Worm (Caenorhabditis elegans): Measurements from ENCODE around the gene heh-1.
A peak's percentile ranks its signal among the peaks of the same experiment; 100 is the strongest.

The heh-1 gene

DNA sequence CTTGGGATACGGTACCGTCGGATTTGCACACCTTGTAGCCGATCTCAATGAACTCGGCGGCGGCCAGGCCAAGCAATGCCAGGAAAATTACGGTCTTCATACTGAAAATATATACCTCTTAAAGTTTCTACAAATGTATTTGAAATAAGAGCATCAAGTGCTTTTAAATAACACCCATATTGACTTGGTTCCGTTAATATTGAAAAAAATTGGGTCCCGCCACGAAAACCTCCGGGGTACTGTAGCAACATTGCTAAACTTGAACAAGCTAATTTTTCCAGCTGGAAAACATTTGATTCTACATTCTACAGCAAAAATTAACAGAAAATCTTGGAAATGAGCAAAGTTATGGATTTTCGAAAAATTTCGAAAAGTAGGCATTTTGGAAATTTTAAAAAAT, at the start of gene heh-1:
heh-1 (minus strand) TSS at position 101 of the 400 bp plus-strand sequence.
- no peak for TF ChIP-seq nhr-25 (tag; optimal IDR thresholded peaks at IDR 0.05)
- no peak for TF ChIP-seq mml-1 (tag; optimal IDR thresholded peaks at IDR 0.05)
- no peak for TF ChIP-seq nhr-237 (tag; optimal IDR thresholded peaks at IDR 0.05)
- TF ChIP-seq nhr-76 (tag; optimal IDR thresholded peaks at IDR 0.05), result no peak
- no peak for TF ChIP-seq ceh-9 (tag; optimal IDR thresholded peaks at IDR 0.05)
- TF ChIP-seq jun-1 (tag; optimal IDR thresholded peaks at IDR 0.05), result no peak
- TF ChIP-seq elt-3 (tag; optimal IDR thresholded peaks at IDR 0.05), result no peak
- TF ChIP-seq unc-39 (tag; optimal IDR thresholded peaks at IDR 0.05), result no peak
- TF ChIP-seq sea-2 (GFP tag; optimal IDR thresholded peaks at IDR 0.05), result no peak
- no peak for TF ChIP-seq daf-12 (tag; optimal IDR thresholded peaks at IDR 0.05)
- no peak for TF ChIP-seq nfya-1 (tag; optimal IDR thresholded peaks at IDR 0.05; ENCODE audit: insufficient read depth)
- no peak for TF ChIP-seq pqm-1 (tag; optimal IDR thresholded peaks at IDR 0.05)
- no peak for TF ChIP-seq tbx-2 (tag; optimal IDR thresholded peaks at IDR 0.05)
- TF ChIP-seq fkh-10 (GFP tag; optimal IDR thresholded peaks at IDR 0.05), result no peak
- no peak for TF ChIP-seq lin-15B (tag; optimal IDR thresholded peaks at IDR 0.05)
- TF ChIP-seq snpc-4 (tag; optimal IDR thresholded peaks at IDR 0.05), result no peak

DNA sequence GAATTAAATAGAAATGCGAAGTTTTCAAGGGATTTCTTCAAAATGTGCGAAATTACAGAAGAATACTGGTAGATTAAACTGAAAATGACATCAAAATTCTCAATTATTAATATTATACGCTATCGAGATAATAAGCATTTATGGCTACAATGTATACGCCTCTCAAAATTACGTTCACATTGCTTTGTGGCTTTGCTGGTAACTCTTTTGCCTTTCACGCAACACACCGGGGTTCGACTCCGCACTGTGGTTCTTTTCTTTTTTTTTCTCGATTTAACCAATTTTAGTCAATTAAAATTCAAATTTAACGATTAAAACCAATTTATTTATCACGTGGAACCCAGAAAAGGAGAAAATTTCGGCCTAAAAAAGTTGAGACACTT, 49.7 kb upstream of the heh-1 start:
- TF ChIP-seq lsy-12 (tag; optimal IDR thresholded peaks at IDR 0.05) (peak; percentile 49), mdl-1 (tag; optimal IDR thresholded peaks at IDR 0.05) (no peak), ceh-82 (tag; optimal IDR thresholded peaks at IDR 0.05) (no peak), eor-1 (tag; optimal IDR thresholded peaks at IDR 0.05) (no peak), tbx-2 (tag; optimal IDR thresholded peaks at IDR 0.05) (peak; percentile 29), ZK546.5 (tag; optimal IDR thresholded peaks at IDR 0.05) (no peak), ceh-28 (tag; optimal IDR thresholded peaks at IDR 0.05) (no peak), elt-2 (tag; optimal IDR thresholded peaks at IDR 0.05) (peak; percentile 29), nhr-77 (tag; optimal IDR thresholded peaks at IDR 0.05) (peak; percentile 24)

DNA sequence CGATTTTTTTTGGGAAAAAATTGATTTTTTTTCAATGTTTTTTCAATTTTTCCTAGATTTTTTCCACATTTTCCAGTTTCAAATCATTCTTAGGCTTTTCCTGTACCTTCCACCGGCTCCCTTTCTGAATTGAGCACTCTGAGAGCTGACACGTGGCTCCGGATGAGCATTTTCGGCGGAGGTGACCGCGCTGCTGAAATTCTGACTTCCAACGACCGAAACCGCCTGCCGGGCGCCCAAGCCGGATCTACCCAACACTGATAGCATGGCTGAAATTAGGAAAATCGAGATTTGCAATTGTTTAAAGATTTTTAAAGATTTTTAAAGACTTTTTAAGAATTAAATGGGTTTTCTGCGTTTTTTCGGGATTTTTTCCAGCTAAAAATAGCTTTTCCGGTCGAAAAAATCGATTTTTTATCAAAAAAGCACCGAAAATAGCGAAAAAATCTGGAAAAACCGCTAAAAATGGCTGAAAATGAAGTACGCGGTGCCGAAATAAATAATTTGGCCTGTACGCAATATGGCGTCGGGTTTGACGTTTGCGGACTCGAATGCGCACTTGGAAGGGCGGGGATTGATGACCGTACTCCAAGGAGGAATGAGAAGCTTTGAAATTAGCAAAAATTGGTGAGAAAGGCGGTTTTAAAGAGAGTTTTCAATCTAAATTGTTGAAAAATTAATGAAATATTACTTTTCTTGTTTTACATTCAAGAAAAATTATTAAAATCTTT, 49.2 kb upstream of the heh-1 start, which contains the start of gene nduf-9:
nduf-9 (minus strand) TSS at position 269 of the 731 bp plus-strand sequence.
- peak; percentile 34 for TF ChIP-seq sea-2 (GFP tag; optimal IDR thresholded peaks at IDR 0.05)
- TF ChIP-seq lin-15B (tag; optimal IDR thresholded peaks at IDR 0.05), result peak; percentile 47
- no peak for TF ChIP-seq egl-5 (tag; optimal IDR thresholded peaks at IDR 0.05)
- no peak for TF ChIP-seq nhr-77 (tag; optimal IDR thresholded peaks at IDR 0.05)
- peak; percentile 79 for TF ChIP-seq nfya-1 (tag; optimal IDR thresholded peaks at IDR 0.05; ENCODE audit: insufficient read depth)
- TF ChIP-seq ama-1 (optimal IDR thresholded peaks at IDR 0.05), result no peak
- no peak for TF ChIP-seq unc-39 (tag; optimal IDR thresholded peaks at IDR 0.05)
- no peak for TF ChIP-seq fkh-2 (tag; optimal IDR thresholded peaks at IDR 0.05)
- TF ChIP-seq nhr-23 (tag; optimal IDR thresholded peaks at IDR 0.05), result no peak
- peak; percentile 70 for TF ChIP-seq hmg-11 (tag; optimal IDR thresholded peaks at IDR 0.05)
- no peak for TF ChIP-seq ceh-28 (tag; optimal IDR thresholded peaks at IDR 0.05)

DNA sequence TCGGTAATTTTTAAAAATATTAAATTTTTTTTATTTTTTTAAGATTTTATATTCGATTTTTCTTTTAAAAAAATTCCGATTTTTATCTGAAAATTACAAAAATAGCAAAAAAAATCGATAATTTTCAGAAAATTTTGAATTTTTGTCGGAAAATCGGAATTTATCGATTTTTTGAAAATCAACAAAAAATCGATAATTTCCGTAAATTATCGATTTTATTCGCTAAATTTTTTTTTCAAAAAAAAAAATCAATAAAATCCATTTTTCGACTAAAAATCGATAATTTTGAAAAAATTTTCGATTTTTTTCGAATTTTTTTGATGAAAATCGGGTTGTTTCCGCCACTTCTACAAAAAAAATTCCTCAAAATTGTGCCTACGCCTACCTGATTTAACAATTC, 43.1 kb upstream of the heh-1 start:
- TF ChIP-seq unc-39 (tag; optimal IDR thresholded peaks at IDR 0.05) (no peak), ceh-28 (tag; optimal IDR thresholded peaks at IDR 0.05) (peak; percentile 95), unc-62 (GFP tag; optimal IDR thresholded peaks at IDR 0.05) (no peak), nhr-28 (tag; optimal IDR thresholded peaks at IDR 0.05) (no peak)

DNA sequence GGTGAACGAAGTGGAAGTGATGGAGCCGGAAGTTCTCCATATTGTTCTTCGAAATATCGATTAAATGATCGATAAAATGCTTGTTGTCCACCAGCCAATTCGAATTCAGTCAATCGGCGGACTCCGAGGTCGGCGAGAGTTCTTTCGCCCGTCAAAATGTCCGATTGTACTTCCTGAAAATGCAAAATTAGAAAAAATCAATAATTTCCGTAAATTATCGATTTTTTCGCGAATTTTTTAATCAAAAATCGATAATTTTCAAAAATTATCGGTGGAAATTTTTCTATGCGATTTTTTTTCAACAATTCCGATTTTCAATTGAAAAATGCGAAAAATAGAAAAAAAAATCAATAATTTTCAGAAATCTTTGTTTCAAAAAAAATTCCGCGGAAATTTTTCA, 42.6 kb upstream of the heh-1 start:
- TF ChIP-seq ztf-11 (tag; optimal IDR thresholded peaks at IDR 0.05), result no peak
- TF ChIP-seq egl-27 (tag; optimal IDR thresholded peaks at IDR 0.05), result no peak
- TF ChIP-seq zag-1 (tag; optimal IDR thresholded peaks at IDR 0.05), result no peak
- TF ChIP-seq pqm-1 (tag; optimal IDR thresholded peaks at IDR 0.05), result no peak
- TF ChIP-seq fos-1 (tag; optimal IDR thresholded peaks at IDR 0.05), result no peak
- no peak for TF ChIP-seq ztf-4 (tag; optimal IDR thresholded peaks at IDR 0.05)
- TF ChIP-seq aly-2 (tag; optimal IDR thresholded peaks at IDR 0.05), result no peak
- no peak for TF ChIP-seq egl-5 (tag; optimal IDR thresholded peaks at IDR 0.05)
- no peak for TF ChIP-seq unc-62 (GFP tag; optimal IDR thresholded peaks at IDR 0.05)
- no peak for TF ChIP-seq tbx-2 (tag; optimal IDR thresholded peaks at IDR 0.05)
- TF ChIP-seq elt-3 (tag; optimal IDR thresholded peaks at IDR 0.05), result no peak
